Worm (Caenorhabditis elegans) whole organism, L3 larva: ENCODE results near the gene him-8.

ENCODE experiments used
- R02D3.7 ChIP-seq: fragments of 150-350 bp; optimal IDR thresholded peaks from 2 replicates; lab custom pipeline; 2014; ENCODE audit warnings: missing biosample characterization, missing genetic modification characterization
- ama-1 ChIP-seq: fragments of 150-350 bp; optimal IDR thresholded peaks from 2 replicates; lab custom pipeline; 2018
- ceh-28 ChIP-seq: fragments of 150-350 bp; optimal IDR thresholded peaks from 2 replicates; lab custom pipeline; 2014; ENCODE audit warnings: missing biosample characterization, missing genetic modification reagents, missing genetic modification characterization
- ceh-82 ChIP-seq: fragments of 150-350 bp; optimal IDR thresholded peaks from 2 replicates; lab custom pipeline; 2014; ENCODE audit warnings: missing biosample characterization, missing genetic modification characterization
- ceh-9 ChIP-seq: sonication (generic microtip); optimal IDR thresholded peaks from 2 replicates; lab custom pipeline; 2018; ENCODE audit warnings: missing biosample characterization, missing genetic modification characterization
- egl-27 ChIP-seq: sonication (generic microtip); optimal IDR thresholded peaks from 4 replicates; lab custom pipeline; 2017; ENCODE audit warnings: missing biosample characterization, missing genetic modification reagents, missing genetic modification characterization
- egl-5 ChIP-seq: fragments of 150-350 bp; optimal IDR thresholded peaks from 2 replicates; lab custom pipeline; 2017; ENCODE audit warnings: missing biosample characterization, missing genetic modification reagents, missing genetic modification characterization, inconsistent platforms
- elt-1 ChIP-seq: fragments of 150-350 bp; optimal IDR thresholded peaks from 2 replicates; lab custom pipeline; 2014; ENCODE audit warnings: missing biosample characterization, missing genetic modification characterization
- elt-2 ChIP-seq: sonication (generic microtip); optimal IDR thresholded peaks from 2 replicates; lab custom pipeline; 2016; ENCODE audit warnings: missing genetic modification reagents, mild to moderate bottlenecking, missing genetic modification characterization, missing compliant biosample characterization
- elt-3 ChIP-seq, 3 experiments: fragments of 150-350 bp in 1 of 3; sonication (generic microtip) in 2 of 3; optimal IDR thresholded peaks; 2 replicates in 2 of 3; 4 replicates in 1 of 3; lab custom pipeline; 2014 to 2017; ENCODE audit warnings: missing biosample characterization in 3 of 3, missing genetic modification characterization in 3 of 3
- fkh-10 ChIP-seq: sonication (generic microtip); optimal IDR thresholded peaks from 2 replicates; lab custom pipeline; 2017; ENCODE audit warnings: missing biosample characterization, missing genetic modification reagents, missing genetic modification characterization
- fkh-2 ChIP-seq: fragments of 150-350 bp; optimal IDR thresholded peaks from 2 replicates; lab custom pipeline; 2014; ENCODE audit warnings: missing biosample characterization, missing genetic modification reagents, missing genetic modification characterization
- hmg-11 ChIP-seq: sonication (generic microtip); optimal IDR thresholded peaks from 2 replicates; lab custom pipeline; 2016; ENCODE audit warnings: missing genetic modification characterization, missing compliant biosample characterization
- lin-15B ChIP-seq: fragments of 150-350 bp; optimal IDR thresholded peaks from 2 replicates; lab custom pipeline; 2014; ENCODE audit warnings: missing biosample characterization, missing genetic modification characterization
- lin-39 ChIP-seq: fragments of 150-350 bp; optimal IDR thresholded peaks from 2 replicates; lab custom pipeline; 2018; ENCODE audit warnings: missing biosample characterization, missing genetic modification reagents, missing genetic modification characterization
- lsy-12 ChIP-seq: sonication (generic microtip); optimal IDR thresholded peaks from 2 replicates; lab custom pipeline; 2016; ENCODE audit warnings: mild to moderate bottlenecking, missing genetic modification characterization, missing compliant biosample characterization
- mml-1 ChIP-seq: fragments of 150-350 bp; sonication (generic microtip); optimal IDR thresholded peaks from 3 replicates; lab custom pipeline; 2014; ENCODE audit warnings: missing biosample characterization, missing genetic modification characterization
- nfya-1 ChIP-seq: sonication (generic microtip); optimal IDR thresholded peaks from 2 replicates; lab custom pipeline; 2017; ENCODE audit warnings: missing genetic modification characterization, mild to moderate bottlenecking, missing compliant biosample characterization, antibody characterized with exemption, moderate library complexity; ENCODE audit not compliant: insufficient read depth
- nhr-11 ChIP-seq: fragments of 150-350 bp; optimal IDR thresholded peaks from 2 replicates; lab custom pipeline; 2014; ENCODE audit warnings: missing biosample characterization, missing genetic modification characterization
- nhr-23 ChIP-seq: fragments of 150-350 bp; optimal IDR thresholded peaks from 2 replicates; lab custom pipeline; 2014; ENCODE audit warnings: missing biosample characterization, missing genetic modification reagents, missing genetic modification characterization
- nhr-237 ChIP-seq: fragments of 150-350 bp; optimal IDR thresholded peaks from 2 replicates; lab custom pipeline; 2014; ENCODE audit warnings: missing biosample characterization, missing genetic modification characterization
- nhr-28 ChIP-seq: fragments of 150-350 bp; optimal IDR thresholded peaks from 2 replicates; lab custom pipeline; 2014; ENCODE audit warnings: missing biosample characterization, missing genetic modification characterization
- nhr-43 ChIP-seq: sonication (generic microtip); optimal IDR thresholded peaks from 2 replicates; lab custom pipeline; 2016; ENCODE audit warnings: mild to moderate bottlenecking, missing genetic modification characterization, missing compliant biosample characterization; ENCODE audit not compliant: poor library complexity, severe bottlenecking
- nhr-67 ChIP-seq: fragments of 150-350 bp; optimal IDR thresholded peaks from 2 replicates; lab custom pipeline; 2014; ENCODE audit warnings: missing biosample characterization, missing genetic modification characterization
- nhr-76 ChIP-seq: fragments of 150-350 bp; sonication (generic microtip); optimal IDR thresholded peaks from 5 replicates; lab custom pipeline; 2014; ENCODE audit warnings: missing biosample characterization, missing genetic modification characterization
- nhr-77 ChIP-seq: fragments of 150-350 bp; optimal IDR thresholded peaks from 2 replicates; lab custom pipeline; 2014; ENCODE audit warnings: missing biosample characterization, missing genetic modification characterization
- pha-4 ChIP-seq: fragments of 150-350 bp; optimal IDR thresholded peaks from 2 replicates; lab custom pipeline; 2014; ENCODE audit warnings: missing biosample characterization, missing genetic modification reagents, missing genetic modification characterization
- pqm-1 ChIP-seq: fragments of 150-350 bp; optimal IDR thresholded peaks from 2 replicates; lab custom pipeline; 2017; ENCODE audit warnings: missing biosample characterization, missing genetic modification characterization, inconsistent platforms
- sea-2 ChIP-seq: fragments of 150-350 bp; sonication (generic microtip); optimal IDR thresholded peaks from 4 replicates; lab custom pipeline; 2014; ENCODE audit warnings: missing biosample characterization, missing genetic modification reagents, missing genetic modification characterization
- skn-1 ChIP-seq: fragments of 150-350 bp; optimal IDR thresholded peaks from 2 replicates; lab custom pipeline; 2014; ENCODE audit warnings: missing biosample characterization, missing genetic modification characterization
- tbx-2 ChIP-seq: sonication (generic microtip); optimal IDR thresholded peaks from 2 replicates; lab custom pipeline; 2016; ENCODE audit warnings: mild to moderate bottlenecking, missing genetic modification characterization, missing compliant biosample characterization
- unc-39 ChIP-seq: sonication (generic microtip); optimal IDR thresholded peaks from 4 replicates; lab custom pipeline; 2017; ENCODE audit warnings: missing biosample characterization, missing genetic modification characterization
- unc-62 ChIP-seq: fragments of 150-350 bp; sonication (generic microtip); optimal IDR thresholded peaks from 4 replicates; lab custom pipeline; 2014; ENCODE audit warnings: missing biosample characterization, missing genetic modification reagents, missing genetic modification characterization
- zag-1 ChIP-seq: fragments of 150-350 bp; optimal IDR thresholded peaks from 2 replicates; lab custom pipeline; 2014; ENCODE audit warnings: missing biosample characterization, missing genetic modification characterization
- ztf-4 ChIP-seq: fragments of 150-350 bp; optimal IDR thresholded peaks from 2 replicates; lab custom pipeline; 2014; ENCODE audit warnings: missing biosample characterization, missing genetic modification characterization

him-8 gene

DNA sequence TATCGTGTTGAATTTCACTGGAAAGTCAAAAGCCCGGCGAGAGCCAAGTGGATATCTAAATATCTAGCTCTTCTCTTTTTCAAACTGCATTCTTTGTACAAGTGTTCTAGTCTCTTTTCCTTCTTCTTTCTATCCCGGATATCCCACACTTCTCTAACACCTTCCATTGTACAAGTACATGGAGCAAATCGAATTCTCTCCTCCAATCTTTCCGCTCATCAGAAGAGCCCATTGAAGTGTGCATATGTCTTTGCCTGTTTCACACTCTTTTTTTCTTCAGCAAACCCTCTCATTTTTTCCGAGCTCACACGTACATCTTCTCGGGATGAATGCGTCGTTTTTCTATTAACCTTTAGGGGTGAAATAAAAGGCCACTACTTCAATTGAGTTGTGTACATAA is 11.8 kb downstream of the him-8 start:
- peak; percentile 76 for TF ChIP-seq fkh-10 (GFP tag; lab: Kevin White, UChicago)
- no peak for TF ChIP-seq lin-39

DNA sequence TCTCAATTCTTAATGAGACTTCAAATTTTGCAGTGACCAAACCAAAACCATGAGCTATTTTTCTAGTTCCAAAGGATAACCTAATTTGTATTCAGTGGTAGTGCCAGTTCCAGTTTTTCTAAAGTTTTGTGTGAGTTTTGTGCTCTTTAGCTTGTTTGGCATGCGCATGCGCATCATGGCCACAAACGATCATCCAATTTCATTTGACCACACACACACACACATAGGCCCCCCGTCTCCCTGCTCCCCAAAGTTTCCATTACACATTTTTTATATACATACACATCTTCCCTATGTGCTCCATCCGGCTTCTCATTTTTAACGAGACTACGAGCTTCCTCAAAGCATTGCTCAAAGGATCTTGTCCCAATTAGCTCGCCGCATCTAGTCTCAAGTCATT is 12.8 kb downstream of the him-8 start:
- TF ChIP-seq lin-39: peak; percentile 34
- TF ChIP-seq nhr-237 (tag; lab: Kevin White, UChicago): no peak
- no peak for TF ChIP-seq mml-1 (tag; lab: Kevin White, UChicago)

DNA sequence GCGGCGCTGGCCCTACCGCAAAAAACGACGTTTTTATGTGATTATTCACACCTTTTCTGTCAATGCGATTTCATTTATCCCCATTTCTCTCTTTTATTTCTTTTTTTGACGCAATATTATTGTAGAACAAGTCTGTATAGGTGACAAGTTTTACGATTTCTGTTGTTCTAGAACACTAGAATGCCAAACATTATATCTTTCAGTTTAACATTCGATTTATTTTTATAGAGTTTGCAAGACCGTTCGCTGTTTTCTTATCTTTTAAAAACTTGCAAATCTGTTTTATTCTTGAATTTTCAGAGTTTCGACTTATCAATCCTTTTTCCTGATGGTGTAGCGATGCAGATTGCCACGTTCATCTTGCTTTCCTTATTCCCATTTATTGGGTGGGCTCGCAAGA is 14.3 kb downstream of the him-8 start, which contains the start of gene efn-2:
Gene efn-2, plus strand, starts transcription at position 301 of the 400 bp plus-strand sequence.
- no peak for TF ChIP-seq sea-2 (GFP tag; lab: Kevin White, UChicago)
- peak; percentile 13 for TF ChIP-seq egl-5 (tag; lab: Kevin White, UChicago)
- TF ChIP-seq, all 47 proteins: peak for 1

DNA sequence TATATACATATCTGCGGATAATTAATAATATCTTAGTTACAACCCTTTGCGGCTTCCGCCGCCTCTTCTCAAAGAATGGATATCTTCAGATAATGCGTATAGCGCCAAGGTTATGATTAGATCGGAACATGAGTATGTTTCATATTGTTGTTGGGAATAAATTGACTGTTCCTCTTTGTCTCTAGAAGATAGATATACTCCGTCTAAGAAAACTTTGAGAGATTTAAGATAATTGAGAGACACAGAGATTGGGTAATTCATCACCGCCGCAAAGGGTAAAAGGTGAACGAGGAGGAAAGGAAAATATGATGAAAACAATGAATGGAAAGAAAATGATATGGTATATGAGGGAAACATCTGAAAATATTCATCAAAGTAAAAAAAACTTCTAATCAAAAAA is 14.9 kb downstream of the him-8 start:
- peak; percentile 34 for TF ChIP-seq nhr-23 (tag; lab: Kevin White, UChicago)
- no peak for TF ChIP-seq R02D3.7 (tag; lab: Kevin White, UChicago)

DNA sequence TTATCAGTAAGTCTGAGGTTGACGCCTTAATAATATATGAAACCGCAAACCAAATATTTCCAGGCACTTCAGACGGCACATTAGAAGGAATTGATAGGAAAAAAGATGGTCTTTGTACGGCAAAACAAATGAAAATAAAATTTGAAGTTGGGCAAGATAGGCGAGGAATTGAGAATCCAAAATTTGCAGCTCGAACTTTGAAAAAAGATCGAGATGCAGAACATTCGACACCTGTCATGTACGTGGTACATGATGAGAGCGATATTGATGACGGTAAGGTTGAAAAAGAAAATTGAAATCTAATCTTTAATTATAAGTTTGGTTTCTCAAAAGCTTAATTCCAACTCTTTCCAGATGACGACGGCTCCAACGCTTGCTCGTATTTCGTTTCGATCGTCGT is 15.9 kb downstream of the him-8 start:
- no peak for TF ChIP-seq hmg-11
- TF ChIP-seq lsy-12 (tag; lab: Kevin White, UChicago): no peak
- TF ChIP-seq elt-1 (tag; lab: Kevin White, UChicago): no peak
- no peak for TF ChIP-seq egl-5 (tag; lab: Kevin White, UChicago)
- TF ChIP-seq fkh-2: no peak
- TF ChIP-seq nhr-43 (tag; lab: Kevin White, UChicago): no peak
- no peak for TF ChIP-seq nhr-67 (tag; lab: Kevin White, UChicago)
- no peak for TF ChIP-seq unc-62 (GFP tag; lab: Kevin White, UChicago)
- no peak for TF ChIP-seq mml-1 (tag; lab: Kevin White, UChicago)
- no peak for TF ChIP-seq nfya-1
- no peak for TF ChIP-seq ztf-4 (tag; lab: Kevin White, UChicago)
- TF ChIP-seq nhr-77 (tag; lab: Kevin White, UChicago): no peak
- no peak for TF ChIP-seq elt-3 (tag; optimal IDR thresholded peaks at IDR 0.05; lab: Kevin White, UChicago)
- no peak for TF ChIP-seq sea-2 (GFP tag; lab: Kevin White, UChicago)
- no peak for TF ChIP-seq pha-4
- no peak for TF ChIP-seq elt-2
- no peak for TF ChIP-seq ceh-28 (tag; lab: Kevin White, UChicago)
- no peak for TF ChIP-seq ceh-82 (tag; lab: Kevin White, UChicago)

DNA sequence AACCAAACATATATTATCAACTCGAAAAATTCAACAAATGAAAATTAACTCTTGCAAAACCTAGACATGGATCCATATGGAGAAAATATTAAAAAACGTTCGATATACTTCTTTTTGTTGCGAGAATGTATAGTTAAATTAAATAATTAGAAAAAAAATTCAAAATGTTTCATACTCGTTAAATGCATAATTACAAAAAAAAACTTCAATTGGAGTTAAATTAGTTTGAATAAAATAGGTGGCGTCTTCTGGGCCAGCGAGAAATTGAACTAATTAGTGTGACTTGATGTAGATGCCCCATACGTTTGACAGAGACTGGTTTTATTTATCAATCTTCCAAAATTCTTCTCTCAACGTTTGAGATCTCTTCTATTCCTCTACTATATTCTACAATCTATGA is 16.7 kb downstream of the him-8 start, which contains the start of gene lgc-43:
Gene lgc-43, plus strand, starts transcription at position 301 of the 400 bp plus-strand sequence.
- TF ChIP-seq nhr-76 (tag; lab: Kevin White, UChicago): peak; percentile 67
- TF ChIP-seq pqm-1 (tag; lab: Kevin White, UChicago): no peak

DNA sequence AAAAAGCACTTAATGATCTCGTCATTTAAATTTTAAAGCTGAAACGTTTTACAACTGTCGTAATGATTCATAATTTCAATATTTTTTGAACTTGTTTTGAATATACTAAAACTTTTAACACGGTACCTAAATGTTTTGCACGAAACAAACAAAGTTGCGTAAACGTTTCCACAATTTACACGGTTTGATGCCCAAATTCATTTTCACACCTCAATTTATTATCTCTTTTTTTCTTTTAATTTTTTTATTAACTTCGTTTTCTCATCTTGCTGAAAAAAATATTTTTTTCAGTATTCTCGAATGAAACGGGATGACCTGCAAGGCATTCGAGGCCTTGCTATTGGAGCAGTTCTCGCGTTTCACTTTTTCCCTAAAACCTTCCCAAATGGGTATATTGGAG is 22.5 kb downstream of the him-8 start, which contains the start of gene oac-8:
Gene oac-8, plus strand, starts transcription at position 301 of the 400 bp plus-strand sequence.
- TF ChIP-seq zag-1 (tag; lab: Kevin White, UChicago): no peak
- TF ChIP-seq nhr-28 (tag; lab: Kevin White, UChicago): no peak
- no peak for TF ChIP-seq ama-1
- no peak for TF ChIP-seq unc-39
- TF ChIP-seq elt-2: no peak
- TF ChIP-seq ceh-28 (tag; lab: Kevin White, UChicago): no peak
- TF ChIP-seq nhr-237 (tag; lab: Kevin White, UChicago): no peak
- no peak for TF ChIP-seq nfya-1
- TF ChIP-seq tbx-2 (tag; lab: Kevin White, UChicago): no peak
- TF ChIP-seq ceh-9 (tag; lab: Kevin White, UChicago): no peak
- TF ChIP-seq lin-15B (tag; lab: Kevin White, UChicago): no peak
- TF ChIP-seq nhr-43 (tag; lab: Kevin White, UChicago): no peak
- TF ChIP-seq lsy-12 (tag; lab: Kevin White, UChicago): no peak
- no peak for TF ChIP-seq skn-1 (tag; lab: Kevin White, UChicago)
- TF ChIP-seq nhr-77 (tag; lab: Kevin White, UChicago): no peak
- TF ChIP-seq nhr-11 (tag; lab: Kevin White, UChicago): no peak
- TF ChIP-seq egl-27 (tag; lab: Kevin White, UChicago): no peak
